Worm (Caenorhabditis elegans): ENCODE data around the gene nas-4.

The nas-4 gene

DNA sequence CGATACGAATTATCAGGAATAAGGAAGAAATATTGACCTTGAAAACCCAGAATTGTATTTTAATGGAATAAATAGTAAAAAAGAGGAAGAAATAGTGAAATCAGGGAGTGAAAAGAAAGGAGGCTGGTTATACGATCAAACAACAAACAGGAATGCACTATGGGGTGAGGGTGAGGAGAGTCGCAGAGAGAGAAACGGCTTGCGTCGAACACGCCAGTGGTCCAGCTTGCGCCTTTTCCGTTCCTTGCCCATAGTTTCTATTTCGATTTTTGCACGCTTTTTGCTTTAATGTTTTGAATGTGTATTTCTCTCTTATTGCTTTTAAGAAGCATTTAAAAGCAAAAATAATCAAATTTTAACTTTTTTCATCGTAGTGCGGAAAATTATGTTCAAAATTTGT is 38.2 kb upstream of the nas-4 start (continued):
- TF ChIP-seq ceh-22 (tag; optimal IDR thresholded peaks at IDR 0.05) (no peak), ztf-16 (tag; optimal IDR thresholded peaks at IDR 0.05) (peak; percentile 74), sox-4 (tag; optimal IDR thresholded peaks at IDR 0.05) (peak; percentile 60), elt-2 (tag; optimal IDR thresholded peaks at IDR 0.05) (peak; percentile 80), ceh-24 (tag; optimal IDR thresholded peaks at IDR 0.05) (no peak), Y22D7AL.16 (tag; optimal IDR thresholded peaks at IDR 0.05) (no peak), ceh-31 (tag; optimal IDR thresholded peaks at IDR 0.05) (peak; percentile 75), ceh-48 (tag; optimal IDR thresholded peaks at IDR 0.05) (peak; percentile 8), hlh-6 (tag; optimal IDR thresholded peaks at IDR 0.05) (no peak), dve-1 (tag; optimal IDR thresholded peaks at IDR 0.05) (peak; percentile 79), madf-2 (tag; optimal IDR thresholded peaks at IDR 0.05) (peak; percentile 41), K02D7.2 (tag; optimal IDR thresholded peaks at IDR 0.05) (no peak), pax-1 (tag; optimal IDR thresholded peaks at IDR 0.05) (no peak), ceh-9 (tag; optimal IDR thresholded peaks at IDR 0.05) (no peak), zip-5 (tag; optimal IDR thresholded peaks at IDR 0.05) (no peak), dmd-4 (tag; optimal IDR thresholded peaks at IDR 0.05; ENCODE audit: borderline replicate concordance) (no peak), ahr-1 (tag; optimal IDR thresholded peaks at IDR 0.05) (no peak), syd-9 (tag; optimal IDR thresholded peaks at IDR 0.05) (peak; percentile 33), hlh-30 (tag; optimal IDR thresholded peaks at IDR 0.05; ENCODE audit: insufficient read depth) (peak; percentile 41), nfya-1 (tag; optimal IDR thresholded peaks at IDR 0.05) (peak; percentile 83), mec-3 (tag; optimal IDR thresholded peaks at IDR 0.05; ENCODE audit: borderline replicate concordance) (no peak), ceh-30 (tag; optimal IDR thresholded peaks at IDR 0.05) (peak; percentile 37), fkh-10 (GFP tag; optimal IDR thresholded peaks at IDR 0.05) (no peak), pat-9 (tag; optimal IDR thresholded peaks at IDR 0.05) (peak; percentile 62), unc-3 (GFP tag; conservative IDR thresholded peaks at IDR 0.05) (no peak), unc-3 (tag; optimal IDR thresholded peaks at IDR 0.05) (peak; percentile 36), pha-2 (tag; optimal IDR thresholded peaks at IDR 0.05) (peak; percentile 17), sox-2 (GFP tag; IDR thresholded peaks at IDR 0.05) (0 out of 2 replicates have a peak, but pooled peaks have one; percentile 23), ets-4 (tag; optimal IDR thresholded peaks at IDR 0.05) (peak; percentile 31), fkh-6 (tag; optimal IDR thresholded peaks at IDR 0.05) (peak; percentile 56), elt-4 (tag; optimal IDR thresholded peaks at IDR 0.05) (no peak), pqm-1 (tag; optimal IDR thresholded peaks at IDR 0.05) (peak; percentile 32), odd-2 (tag; optimal IDR thresholded peaks at IDR 0.05) (no peak), fax-1 (tag; optimal IDR thresholded peaks at IDR 0.05) (peak; percentile 40), ceh-14 (tag; optimal IDR thresholded peaks at IDR 0.05) (peak; percentile 68), K09A11.1 (tag; optimal IDR thresholded peaks at IDR 0.05; ENCODE audit: insufficient read depth) (peak; percentile 19), hlh-8 (tag; optimal IDR thresholded peaks at IDR 0.05) (peak; percentile 11), sdc-2 (tag; optimal IDR thresholded peaks at IDR 0.05) (peak; percentile 55), gmeb-2 (tag; optimal IDR thresholded peaks at IDR 0.05) (peak; percentile 55), C08G9.2 (tag; optimal IDR thresholded peaks at IDR 0.05) (no peak), hlh-13 (GFP tag; optimal IDR thresholded peaks at IDR 0.05) (peak; percentile 51), che-1 (tag; optimal IDR thresholded peaks at IDR 0.05) (peak; percentile 22), tbx-2 (tag; optimal IDR thresholded peaks at IDR 0.05) (peak; percentile 78), ama-1 (optimal IDR thresholded peaks at IDR 0.05) (no peak), ceh-6 (GFP tag; optimal IDR thresholded peaks at IDR 0.05) (no peak), ceh-2 (tag; optimal IDR thresholded peaks at IDR 0.05) (peak; percentile 45), pag-3 (tag; optimal IDR thresholded peaks at IDR 0.05; ENCODE audit: borderline replicate concordance) (no peak), ttx-3 (tag; optimal IDR thresholded peaks at IDR 0.05) (peak; percentile 62), ceh-45 (GFP tag; IDR thresholded peaks at IDR 0.05) (no peak), T23F11.4 (GFP tag; optimal IDR thresholded peaks at IDR 0.05) (peak; percentile 37)
